Fruit fly (Drosophila melanogaster) whole organism, embryonic: ENCODE measurements around the gene Set2.

Source experiments
- Ada2b ChIP-seq: fragments of 200-800 bp; sonication (Bioruptor generic); IDR thresholded peaks from 2 replicates; pipeline ENCODE4 v1.3.6; 2022; ENCODE audit warnings: missing biosample characterization, missing genetic modification characterization
- CG10431 ChIP-seq: fragments of 200-800 bp; sonication (Bioruptor generic); optimal IDR thresholded peaks from 3 replicates; lab custom pipeline; 2018; ENCODE audit warnings: missing biosample characterization, mild to moderate bottlenecking, missing genetic modification characterization
- CG11247 ChIP-seq: fragments of 200-800 bp; sonication (Bioruptor generic); IDR thresholded peaks from 2 replicates; pipeline ENCODE4 v1.3.6; 2022; ENCODE audit warnings: missing biosample characterization, missing genetic modification characterization
- CG11456 ChIP-seq: fragments of 200-800 bp; sonication (Bioruptor generic); IDR thresholded peaks from 3 replicates; pipeline ENCODE4 v1.3.6; 2022; ENCODE audit warnings: missing biosample characterization, missing genetic modification characterization
- CG11696 ChIP-seq: fragments of 200-800 bp; sonication (Bioruptor generic); IDR thresholded peaks from 2 replicates; pipeline ENCODE4 v1.3.6; 2022; ENCODE audit warnings: missing biosample characterization, missing genetic modification characterization
- CG12769 ChIP-seq: fragments of 200-800 bp; sonication (Bioruptor generic); optimal IDR thresholded peaks from 2 replicates; lab custom pipeline; 2019; ENCODE audit warnings: missing biosample characterization, mild to moderate bottlenecking, missing genetic modification characterization, moderate library complexity
- CG13287 ChIP-seq: fragments of 200-800 bp; sonication (Bioruptor generic); IDR thresholded peaks from 2 replicates; pipeline ENCODE4 v1.3.6; 2022; ENCODE audit warnings: missing biosample characterization, missing genetic modification characterization; ENCODE audit not compliant: partially characterized antibody
- CG15601 ChIP-seq: fragments of 200-800 bp; sonication (Bioruptor generic); optimal IDR thresholded peaks from 3 replicates; lab custom pipeline; 2019; ENCODE audit warnings: missing biosample characterization, mild to moderate bottlenecking, missing genetic modification characterization, moderate library complexity
- CG1602 ChIP-seq: fragments of 200-800 bp; sonication (Bioruptor generic); optimal IDR thresholded peaks from 3 replicates; lab custom pipeline; 2016; ENCODE audit warnings: missing biosample characterization, missing genetic modification characterization
- CG16863 ChIP-seq: fragments of 200-800 bp; sonication (Bioruptor generic); optimal IDR thresholded peaks from 3 replicates; lab custom pipeline; 2016; ENCODE audit warnings: missing biosample characterization, missing genetic modification characterization
- CG17385 ChIP-seq: fragments of 200-800 bp; sonication (Bioruptor generic); optimal IDR thresholded peaks from 3 replicates; lab custom pipeline; 2018; ENCODE audit warnings: missing biosample characterization, mild to moderate bottlenecking, missing genetic modification characterization
- CG2129 ChIP-seq: fragments of 200-800 bp; sonication (Bioruptor generic); IDR thresholded peaks from 2 replicates; pipeline ENCODE4 v1.3.6; 2022; ENCODE audit warnings: missing biosample characterization, missing genetic modification characterization; ENCODE audit not compliant: partially characterized antibody
- CG30431 ChIP-seq: fragments of 200-800 bp; sonication (Bioruptor generic); optimal IDR thresholded peaks from 2 replicates; lab custom pipeline; 2017; ENCODE audit warnings: missing biosample characterization, missing genetic modification characterization
- CG31365 ChIP-seq: fragments of 200-800 bp; sonication (Bioruptor generic); optimal IDR thresholded peaks from 2 replicates; lab custom pipeline; 2018; ENCODE audit warnings: missing biosample characterization, mild to moderate bottlenecking, missing genetic modification characterization
- CG3163 ChIP-seq: fragments of 200-800 bp; sonication (Bioruptor generic); optimal IDR thresholded peaks from 3 replicates; lab custom pipeline; 2016; ENCODE audit warnings: missing biosample characterization, missing genetic modification characterization
- CG6683 ChIP-seq: fragments of 200-800 bp; sonication (Bioruptor generic); optimal IDR thresholded peaks from 2 replicates; lab custom pipeline; 2017; ENCODE audit warnings: missing biosample characterization, mild to moderate bottlenecking, missing genetic modification characterization, missing genetic modification reagents
- CG6854 ChIP-seq: fragments of 200-800 bp; sonication (Bioruptor generic); optimal IDR thresholded peaks from 3 replicates; lab custom pipeline; 2017; ENCODE audit warnings: missing biosample characterization, mild to moderate bottlenecking, missing genetic modification characterization
- CG7987 ChIP-seq: fragments of 200-800 bp; sonication (Bioruptor generic); optimal IDR thresholded peaks from 2 replicates; lab custom pipeline; 2018; ENCODE audit warnings: missing biosample characterization, mild to moderate bottlenecking, missing genetic modification characterization, moderate library complexity
- CG8281 ChIP-seq: fragments of 200-800 bp; sonication (Bioruptor generic); optimal IDR thresholded peaks from 2 replicates; lab custom pipeline; 2018; ENCODE audit warnings: missing biosample characterization, mild to moderate bottlenecking, missing genetic modification characterization, moderate library complexity
- CG8924 ChIP-seq: fragments of 200-800 bp; optimal IDR thresholded peaks from 3 replicates; lab custom pipeline; 2019; ENCODE audit warnings: missing biosample characterization, mild to moderate bottlenecking, missing genetic modification characterization, moderate library complexity
- CkIIα-i1 ChIP-seq: fragments of 200-800 bp; sonication (Bioruptor generic); IDR thresholded peaks from 2 replicates; pipeline ENCODE4 v1.3.6; 2022; ENCODE audit warnings: missing biosample characterization, missing genetic modification characterization
- CrebB ChIP-seq: fragments of 200-800 bp; sonication (Bioruptor generic); optimal IDR thresholded peaks from 3 replicates; lab custom pipeline; 2018; ENCODE audit warnings: missing biosample characterization, mild to moderate bottlenecking, missing genetic modification characterization
- D19A ChIP-seq: fragments of 200-800 bp; optimal IDR thresholded peaks from 3 replicates; lab custom pipeline; 2019; ENCODE audit warnings: missing biosample characterization, mild to moderate bottlenecking, missing genetic modification characterization, moderate library complexity
- ERR ChIP-seq: fragments of 200-800 bp; sonication (Bioruptor generic); optimal IDR thresholded peaks from 2 replicates; lab custom pipeline; 2016; ENCODE audit warnings: missing biosample characterization, missing genetic modification characterization
- Ets65A ChIP-seq: fragments of 200-800 bp; sonication (Bioruptor generic); peaks from one replicate; lab custom pipeline; 2016; ENCODE audit warnings: missing biosample characterization, missing genetic modification characterization
- Hr51 ChIP-seq, 2 experiments: fragments of 200-800 bp; sonication (Bioruptor generic); optimal IDR thresholded peaks; 2 replicates in 1 of 2; 3 replicates in 1 of 2; lab custom pipeline; 2016 to 2018; ENCODE audit warnings: missing biosample characterization in 2 of 2, missing genetic modification characterization in 2 of 2, mild to moderate bottlenecking in 1 of 2, moderate library complexity in 1 of 2
- MESR4 ChIP-seq: fragments of 200-800 bp; sonication (Bioruptor generic); optimal IDR thresholded peaks from 2 replicates; lab custom pipeline; 2018; ENCODE audit warnings: missing biosample characterization, mild to moderate bottlenecking, missing genetic modification characterization, moderate library complexity
- Nf-YB ChIP-seq: fragments of 200-800 bp; sonication (Bioruptor generic); optimal IDR thresholded peaks from 3 replicates; lab custom pipeline; 2019; ENCODE audit warnings: missing biosample characterization, mild to moderate bottlenecking, missing genetic modification characterization, moderate library complexity
- Nf-YC ChIP-seq: fragments of 200-800 bp; optimal IDR thresholded peaks from 3 replicates; lab custom pipeline; 2019; ENCODE audit warnings: missing biosample characterization, mild to moderate bottlenecking, missing genetic modification characterization, moderate library complexity
- Sox100B ChIP-seq: fragments of 200-800 bp; sonication (Bioruptor generic); optimal IDR thresholded peaks from 3 replicates; lab custom pipeline; 2018; ENCODE audit warnings: missing biosample characterization, mild to moderate bottlenecking, missing genetic modification characterization
- Sry-β ChIP-seq: fragments of 200-800 bp; sonication (Bioruptor generic); optimal IDR thresholded peaks from 2 replicates; lab custom pipeline; 2018; ENCODE audit warnings: missing biosample characterization, mild to moderate bottlenecking, missing genetic modification characterization, moderate library complexity
- al ChIP-seq: fragments of 200-800 bp; sonication (Bioruptor generic); IDR thresholded peaks from 2 replicates; pipeline ENCODE4 v1.3.6; 2022; ENCODE audit warnings: missing biosample characterization, missing genetic modification characterization
- ap ChIP-seq: fragments of 200-800 bp; sonication (Bioruptor generic); IDR thresholded peaks from 2 replicates; pipeline ENCODE4 v1.3.6; 2022; ENCODE audit warnings: missing biosample characterization, missing genetic modification characterization
- ara ChIP-seq: fragments of 200-800 bp; sonication (Bioruptor generic); IDR thresholded peaks from 2 replicates; pipeline ENCODE4 v1.3.6; 2022; ENCODE audit warnings: missing biosample characterization, missing genetic modification characterization
- bigmax ChIP-seq: fragments of 200-800 bp; sonication (Bioruptor generic); optimal IDR thresholded peaks from 2 replicates; lab custom pipeline; 2018; ENCODE audit warnings: missing biosample characterization, mild to moderate bottlenecking, missing genetic modification characterization
- br ChIP-seq: fragments of >200 bp; optimal IDR thresholded peaks from 2 replicates; lab custom pipeline; 2017
- gt ChIP-seq: fragments of 200-800 bp; sonication (Bioruptor generic); IDR thresholded peaks from 2 replicates; pipeline ENCODE4 v1.3.6; 2022; ENCODE audit warnings: missing biosample characterization, missing genetic modification characterization
- hb ChIP-seq: fragments of 200-800 bp; sonication (Bioruptor generic); IDR thresholded peaks from 3 replicates; pipeline ENCODE4 v1.3.6; 2022; ENCODE audit warnings: missing biosample characterization, missing genetic modification characterization; ENCODE audit not compliant: partially characterized antibody
- hbn ChIP-seq: fragments of 200-800 bp; sonication (Bioruptor generic); IDR thresholded peaks from 2 replicates; pipeline ENCODE4 v1.3.6; 2022; ENCODE audit warnings: missing biosample characterization, missing genetic modification characterization; ENCODE audit not compliant: partially characterized antibody
- hth ChIP-seq: fragments of >200 bp; optimal IDR thresholded peaks from 2 replicates; lab custom pipeline; 2017; ENCODE audit warnings: inconsistent platforms
- ind ChIP-seq: fragments of 200-800 bp; sonication (Bioruptor generic); optimal IDR thresholded peaks from 3 replicates; lab custom pipeline; 2016; ENCODE audit warnings: missing biosample characterization, missing genetic modification characterization
- jigr1 ChIP-seq: fragments of 200-800 bp; sonication (Bioruptor generic); IDR thresholded peaks from 3 replicates; pipeline ENCODE4 v1.3.6; 2022; ENCODE audit warnings: missing biosample characterization, missing genetic modification characterization
- kay ChIP-seq: fragments of 200-800 bp; sonication (Bioruptor generic); optimal IDR thresholded peaks from 2 replicates; lab custom pipeline; 2016; ENCODE audit warnings: missing biosample characterization, missing genetic modification characterization
- maf-S ChIP-seq: fragments of 200-800 bp; sonication (Bioruptor generic); optimal IDR thresholded peaks from 2 replicates; lab custom pipeline; 2016; ENCODE audit warnings: missing biosample characterization, missing genetic modification characterization
- mirr ChIP-seq: fragments of 200-800 bp; sonication (Bioruptor generic); optimal IDR thresholded peaks from 3 replicates; lab custom pipeline; 2018; ENCODE audit warnings: missing biosample characterization, mild to moderate bottlenecking, missing genetic modification characterization
- row ChIP-seq: fragments of 200-800 bp; sonication (Bioruptor generic); IDR thresholded peaks from 3 replicates; pipeline ENCODE4 v1.3.6; 2022; ENCODE audit warnings: missing biosample characterization, missing genetic modification characterization
- sqz ChIP-seq: fragments of 200-800 bp; sonication (Bioruptor generic); optimal IDR thresholded peaks from 3 replicates; lab custom pipeline; 2018; ENCODE audit warnings: missing biosample characterization, mild to moderate bottlenecking, missing genetic modification characterization
- stc ChIP-seq: fragments of 200-800 bp; sonication (Bioruptor generic); IDR thresholded peaks from 2 replicates; pipeline ENCODE4 v1.3.6; 2022; ENCODE audit warnings: missing biosample characterization, missing genetic modification characterization
- stwl ChIP-seq: fragments of 200-800 bp; sonication (Bioruptor generic); optimal IDR thresholded peaks from 3 replicates; lab custom pipeline; 2018; ENCODE audit warnings: missing biosample characterization, mild to moderate bottlenecking, missing genetic modification characterization, moderate library complexity
- wdn ChIP-seq: fragments of 200-800 bp; sonication (Bioruptor generic); IDR thresholded peaks from 2 replicates; pipeline ENCODE4 v1.3.6; 2022; ENCODE audit warnings: missing biosample characterization, missing genetic modification characterization
- zfh2 ChIP-seq: fragments of 200-800 bp; sonication (Bioruptor generic); optimal IDR thresholded peaks from 2 replicates; lab custom pipeline; 2016; ENCODE audit warnings: missing biosample characterization, missing genetic modification characterization

Gene Set2

dm6 chrX:13387373-13387850 lies 25.6 kb upstream of the Set2 start, which contains the start of the genes Ype and CG1662 (continued):
- TF ChIP-seq Sox100B (peak; percentile 77), CG6854 (no peak), CrebB (no peak), zfh2 (GFP tag; lab: Kevin White, UChicago) (peak; percentile 66), CkIIα-i1 (GFP tag; lab: Robert Waterston, UW) (no peak), ind (GFP tag; lab: Kevin White, UChicago) (peak; percentile 74), CG11456 (GFP tag; lab: Robert Waterston, UW) (peak; percentile 84), br (lab: Kevin White, UChicago) (no peak), al (GFP tag; lab: Robert Waterston, UW) (peak; percentile 55), Sry-β (GFP tag; lab: Kevin White, UChicago) (no peak), wdn (GFP tag; lab: Robert Waterston, UW) (peak; percentile 39; the same call in 1 of the 2 replicates), D19A (tag; lab: Kevin White, UChicago) (peak; percentile 58), jigr1 (GFP tag; lab: Robert Waterston, UW) (peak; percentile 50; the same call in 1 of the 3 replicates), ERR (GFP tag; lab: Kevin White, UChicago) (no peak), CG6683 (peak; percentile 16), CG17385 (GFP tag; lab: Kevin White, UChicago) (peak; percentile 60), sqz (peak; percentile 56), Ets65A (GFP tag; lab: Kevin White, UChicago) (peak; percentile 98), CG10431 (GFP tag; lab: Kevin White, UChicago) (peak; percentile 36), ara (GFP tag; lab: Robert Waterston, UW) (no peak), stc (no peak), maf-S (GFP tag; lab: Kevin White, UChicago) (peak; percentile 60), Hr51 (GFP tag; optimal IDR thresholded peaks at IDR 0.05; lab: Kevin White, UChicago) (peak; percentile 59 to 73), CG13287 (GFP tag; lab: Robert Waterston, UW) (peak; percentile 75), CG31365 (tag; lab: Kevin White, UChicago) (no peak), mirr (peak; percentile 41), Nf-YC (tag; lab: Kevin White, UChicago) (peak; percentile 76), hb (GFP tag; lab: Robert Waterston, UW) (0 out of 3 replicates have a peak, but pooled peaks have one; percentile 16), gt (GFP tag; lab: Robert Waterston, UW) (no peak), kay (GFP tag; lab: Kevin White, UChicago) (peak; percentile 63), hbn (GFP tag; lab: Robert Waterston, UW) (peak; percentile 58), CG3163 (peak; percentile 35), CG11247 (GFP tag; lab: Robert Waterston, UW) (peak; percentile 68), bigmax (no peak), hth (lab: Kevin White, UChicago) (no peak), CG8281 (tag; lab: Kevin White, UChicago) (peak; percentile 19), CG7987 (peak; percentile 24), CG2129 (peak; percentile 72), CG12769 (no peak), MESR4 (GFP tag; lab: Kevin White, UChicago) (no peak), ap (GFP tag; lab: Robert Waterston, UW) (peak; percentile 33; the same call in 1 of the 2 replicates), CG30431 (GFP tag; lab: Kevin White, UChicago) (peak; percentile 24), CG15601 (tag; lab: Kevin White, UChicago) (peak; percentile 67), stwl (tag; lab: Kevin White, UChicago) (peak; percentile 38), CG1602 (peak; percentile 77), CG8924 (tag; lab: Kevin White, UChicago) (peak; percentile 80), Ada2b (GFP tag; lab: Robert Waterston, UW) (0 out of 2 replicates have a peak, but pooled peaks have one; percentile 31), Nf-YB (peak; percentile 49), CG16863 (GFP tag; lab: Kevin White, UChicago) (peak; percentile 52), row (GFP tag; lab: Robert Waterston, UW) (peak; percentile 88), CG11696 (GFP tag; lab: Robert Waterston, UW) (no peak; the same call in 1 of the 2 replicates)
